Fruit fly (Drosophila melanogaster) whole organism, pupa: ENCODE data around the gene CG9673.

ENCODE experiments used
- CG10348 ChIP-seq: fragments of 200-800 bp; sonication (Bioruptor generic); IDR thresholded peaks from 2 replicates; pipeline ENCODE4 v1.3.6; 2022; ENCODE audit warnings: missing biosample characterization, missing genetic modification characterization
- CG13204 ChIP-seq: fragments of 200-800 bp; sonication (Bioruptor generic); optimal IDR thresholded peaks from 2 replicates; lab custom pipeline; 2018; ENCODE audit warnings: missing biosample characterization, mild to moderate bottlenecking, missing genetic modification characterization, moderate library complexity
- CG15710 ChIP-seq: fragments of 200-800 bp; sonication (Bioruptor generic); optimal IDR thresholded peaks from 2 replicates; lab custom pipeline; 2018; ENCODE audit warnings: missing biosample characterization, mild to moderate bottlenecking, missing genetic modification characterization, moderate library complexity
- CG17806 ChIP-seq: fragments of 200-800 bp; sonication (Bioruptor generic); optimal IDR thresholded peaks from 2 replicates; lab custom pipeline; 2018; ENCODE audit warnings: missing biosample characterization, mild to moderate bottlenecking, missing genetic modification characterization, moderate library complexity
- CG32121 ChIP-seq: fragments of 200-800 bp; sonication (Bioruptor generic); IDR thresholded peaks from 2 replicates; pipeline ENCODE4 v1.3.6; 2022; ENCODE audit warnings: missing biosample characterization, missing genetic modification characterization
- CG34367 ChIP-seq: fragments of 200-800 bp; sonication (Bioruptor generic); optimal IDR thresholded peaks from 2 replicates; lab custom pipeline; 2018; ENCODE audit warnings: missing biosample characterization, mild to moderate bottlenecking, missing genetic modification characterization
- CG8159 ChIP-seq: fragments of 200-800 bp; sonication (Bioruptor generic); optimal IDR thresholded peaks from 3 replicates; lab custom pipeline; 2018; ENCODE audit warnings: missing biosample characterization, mild to moderate bottlenecking, missing genetic modification characterization, moderate library complexity
- CG8301 ChIP-seq: fragments of 200-800 bp; sonication (Bioruptor generic); optimal IDR thresholded peaks from 2 replicates; lab custom pipeline; 2018; ENCODE audit warnings: missing biosample characterization, mild to moderate bottlenecking, missing genetic modification characterization
- CG9948 ChIP-seq: fragments of 200-800 bp; sonication (Bioruptor generic); optimal IDR thresholded peaks from 2 replicates; lab custom pipeline; 2018; ENCODE audit warnings: missing biosample characterization, mild to moderate bottlenecking, missing genetic modification characterization, moderate library complexity
- D1 ChIP-seq: fragments of 200-800 bp; sonication (Bioruptor generic); optimal IDR thresholded peaks from 2 replicates; lab custom pipeline; 2018; ENCODE audit warnings: missing biosample characterization, mild to moderate bottlenecking, missing genetic modification characterization, moderate library complexity
- EcR ChIP-seq: fragments of 200-800 bp; sonication (Bioruptor generic); optimal IDR thresholded peaks from 3 replicates; lab custom pipeline; 2019; ENCODE audit warnings: missing biosample characterization, missing genetic modification characterization, mild to moderate bottlenecking, moderate library complexity, missing genetic modification reagents
- Ets98B ChIP-seq: fragments of 200-800 bp; sonication (Bioruptor generic); IDR thresholded peaks from 2 replicates; pipeline ENCODE4 v1.3.6; 2022; ENCODE audit warnings: missing biosample characterization, missing genetic modification characterization
- Pif1A ChIP-seq: fragments of 200-800 bp; sonication (Bioruptor generic); optimal IDR thresholded peaks from 3 replicates; lab custom pipeline; 2016; ENCODE audit warnings: missing biosample characterization, missing genetic modification characterization
- Pif1B ChIP-seq: fragments of 200-800 bp; sonication (Bioruptor generic); optimal IDR thresholded peaks from 3 replicates; lab custom pipeline; 2016; ENCODE audit warnings: missing biosample characterization, missing genetic modification characterization
- Snoo ChIP-seq: fragments of 200-800 bp; sonication (Bioruptor generic); optimal IDR thresholded peaks from 3 replicates; lab custom pipeline; 2017; ENCODE audit warnings: missing biosample characterization, mild to moderate bottlenecking, missing genetic modification characterization, inconsistent platforms
- fd96Ca ChIP-seq: fragments of 200-800 bp; sonication (Bioruptor generic); IDR thresholded peaks from 3 replicates; pipeline ENCODE4 v1.3.6; 2022; ENCODE audit warnings: missing biosample characterization, missing genetic modification characterization
- gl ChIP-seq: fragments of 200-800 bp; sonication (Bioruptor generic); optimal IDR thresholded peaks from 2 replicates; lab custom pipeline; 2018; ENCODE audit warnings: missing biosample characterization, mild to moderate bottlenecking, missing genetic modification characterization

CG9673 gene

DNA sequence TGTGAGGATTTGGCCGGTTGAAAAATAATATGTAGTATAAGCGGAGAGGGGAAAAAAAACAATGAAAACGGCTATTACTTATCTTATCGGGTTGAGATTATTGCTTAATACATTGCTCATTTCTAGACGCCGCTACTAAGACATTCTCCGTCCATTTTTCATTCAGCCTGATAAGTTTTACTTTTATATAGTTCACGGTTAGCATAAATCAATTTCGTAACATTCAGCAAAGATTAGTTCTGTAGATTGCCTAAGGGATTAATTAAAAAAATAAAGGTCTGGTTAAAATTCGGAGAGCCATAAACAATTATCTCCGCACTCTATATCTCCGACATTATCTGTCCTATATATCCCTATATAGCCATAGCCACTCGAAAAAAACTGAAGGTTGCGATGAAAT lies 43.8 kb upstream of the CG9673 start:
- TF ChIP-seq CG8301 (tag; lab: Kevin White, UChicago), result no peak
- TF ChIP-seq EcR (GFP tag; lab: Kevin White, UChicago), result peak; percentile 11

DNA sequence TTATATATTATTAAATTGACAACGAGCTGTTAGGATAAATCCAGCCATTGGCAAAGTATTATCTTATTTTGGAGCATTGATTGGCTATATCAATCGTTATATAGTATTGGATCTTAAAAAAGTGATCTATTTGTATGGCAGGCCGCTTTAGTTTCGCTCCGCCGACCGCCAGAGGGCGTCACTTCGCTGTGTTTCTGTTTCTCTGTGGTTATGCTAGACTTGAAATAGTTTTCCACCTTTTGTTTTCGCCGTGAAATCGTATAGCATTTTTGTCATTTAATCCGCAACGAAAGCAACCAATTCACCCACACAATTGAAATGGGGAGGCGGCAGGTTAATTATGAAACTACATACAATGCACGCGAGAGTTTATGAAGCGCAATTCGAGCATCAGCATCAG lies 43.1 kb upstream of the CG9673 start:
- TF ChIP-seq CG10348 (GFP tag; lab: Robert Waterston, UW) (no peak), Ets98B (GFP tag; lab: Robert Waterston, UW) (no peak), CG32121 (GFP tag; lab: Robert Waterston, UW) (no peak), CG8159 (tag; lab: Kevin White, UChicago) (no peak), D1 (tag; lab: Kevin White, UChicago) (no peak), fd96Ca (GFP tag; lab: Robert Waterston, UW) (no peak), gl (tag; lab: Kevin White, UChicago) (no peak), CG8301 (tag; lab: Kevin White, UChicago) (no peak), CG17806 (tag; lab: Kevin White, UChicago) (no peak)

DNA sequence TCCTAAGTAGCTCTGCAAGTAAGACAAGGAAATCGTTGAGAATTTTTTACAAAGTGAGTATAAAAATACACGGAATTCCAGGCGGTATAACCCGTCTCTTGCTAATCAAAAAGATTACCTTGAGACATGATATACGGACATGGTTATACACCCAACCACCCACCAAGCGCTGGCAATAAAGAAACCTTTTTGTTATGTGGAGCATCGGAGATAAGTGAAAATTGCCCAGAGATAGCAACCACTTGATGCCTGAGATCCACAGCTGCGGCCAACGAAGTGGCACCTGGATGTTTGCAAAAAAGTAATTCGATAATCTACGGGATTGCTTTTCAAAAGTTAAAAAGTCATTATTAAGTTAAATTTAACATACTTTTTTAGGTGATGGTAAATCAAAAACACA lies 42.3 kb upstream of the CG9673 start:
- TF ChIP-seq EcR (GFP tag; lab: Kevin White, UChicago) (no peak), CG8159 (tag; lab: Kevin White, UChicago) (no peak), CG15710 (tag; lab: Kevin White, UChicago) (no peak), CG13204 (GFP tag; lab: Kevin White, UChicago) (no peak), Pif1B (no peak)

DNA sequence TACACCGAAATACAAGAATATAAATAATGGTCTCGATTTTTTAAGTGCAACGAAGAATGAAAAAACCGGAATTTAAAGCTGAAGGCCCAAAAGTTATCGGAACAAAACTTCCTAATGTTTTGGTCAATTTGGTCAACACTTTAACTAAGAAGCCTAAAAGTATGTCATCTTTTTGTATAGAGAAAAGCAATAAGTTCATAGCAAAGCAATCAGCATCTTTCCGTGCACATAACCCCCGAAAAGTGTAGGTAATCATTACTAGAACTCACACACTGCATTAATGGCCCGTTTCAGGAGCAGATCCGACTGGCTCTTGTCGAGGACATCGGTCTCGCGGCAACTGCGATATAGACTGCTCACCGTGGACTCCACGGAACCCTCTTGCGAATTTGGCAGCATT lies 40.7 kb upstream of the CG9673 start:
- TF ChIP-seq EcR (GFP tag; lab: Kevin White, UChicago), result no peak
- no peak for TF ChIP-seq Pif1B
- no peak for TF ChIP-seq Snoo (tag; lab: Kevin White, UChicago)
- TF ChIP-seq CG9948 (tag; lab: Kevin White, UChicago), result no peak
- TF ChIP-seq CG34367 (tag; lab: Kevin White, UChicago), result no peak

DNA sequence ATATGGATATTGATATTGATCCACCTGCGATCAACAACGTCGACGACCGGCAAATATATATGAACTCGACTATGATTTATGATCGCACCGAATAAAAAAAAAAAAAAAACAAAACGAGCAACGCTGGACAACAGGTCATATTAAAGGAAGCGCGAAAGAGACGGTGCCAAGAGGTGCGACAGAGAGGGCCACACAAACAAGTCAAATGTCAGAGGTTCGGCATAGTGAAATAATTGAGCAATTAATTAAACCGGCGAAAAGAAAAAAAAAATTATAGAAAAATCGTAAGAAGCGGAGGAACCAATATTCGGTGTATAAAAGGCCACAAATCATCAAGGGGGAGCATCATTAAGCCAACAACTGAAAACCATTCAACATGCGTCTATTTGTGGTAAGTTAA lies 38.9 kb upstream of the CG9673 start, which contains the start of gene Twdlalpha:
Twdlalpha (plus strand) TSS at position 301 of the 400 bp plus-strand sequence.
- no peak for TF ChIP-seq CG32121 (GFP tag; lab: Robert Waterston, UW)
- no peak for TF ChIP-seq Ets98B (GFP tag; lab: Robert Waterston, UW)
- TF ChIP-seq, all 21 proteins: peak for 0

DNA sequence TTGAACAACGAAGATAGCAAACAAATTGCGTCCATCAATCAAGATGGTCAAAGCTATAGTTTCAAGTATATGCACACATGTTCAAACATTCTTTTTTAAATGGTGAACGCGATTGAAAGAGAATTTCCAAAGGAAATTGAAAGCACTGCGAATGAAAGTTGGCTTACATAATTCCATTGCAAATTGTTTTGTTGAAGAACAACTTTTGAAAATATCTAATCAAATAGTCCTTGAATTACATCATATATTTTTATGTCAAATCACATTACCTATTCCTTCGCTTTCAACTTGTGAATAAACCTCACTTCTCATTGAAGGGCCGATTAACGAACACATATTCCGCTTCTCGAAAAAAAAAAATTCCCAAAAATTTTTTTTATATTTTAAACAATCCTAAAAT lies 36.9 kb upstream of the CG9673 start, which contains the start of gene CG32568:
CG32568 (plus strand) TSS at position 301 of the 400 bp plus-strand sequence.
- no peak for TF ChIP-seq CG9948 (tag; lab: Kevin White, UChicago)
- TF ChIP-seq Ets98B (GFP tag; lab: Robert Waterston, UW), result no peak
- TF ChIP-seq Pif1B, result no peak
- no peak for TF ChIP-seq CG8159 (tag; lab: Kevin White, UChicago)
- no peak for TF ChIP-seq CG13204 (GFP tag; lab: Kevin White, UChicago)
- TF ChIP-seq Pif1A, result no peak
- TF ChIP-seq gl (tag; lab: Kevin White, UChicago), result no peak
- TF ChIP-seq CG15710 (tag; lab: Kevin White, UChicago), result no peak

DNA sequence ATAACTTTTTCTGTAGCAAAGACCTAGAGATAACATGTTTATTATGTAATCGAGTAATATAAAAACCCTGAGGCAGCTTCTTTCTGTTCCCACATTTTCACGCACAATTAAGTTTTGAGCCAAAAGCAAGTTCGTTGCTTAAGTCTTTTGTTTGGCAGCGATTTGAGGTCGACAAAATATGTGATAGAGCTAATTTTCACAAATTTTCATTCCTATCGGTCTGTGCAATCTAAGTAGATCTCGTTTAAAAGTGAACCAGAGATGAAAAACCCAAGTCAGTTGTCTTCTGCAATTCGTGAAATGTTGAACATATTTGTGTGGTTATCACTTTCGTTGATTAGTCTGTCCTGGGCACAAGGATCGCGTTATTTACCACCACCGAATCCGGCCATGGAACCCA lies 34.2 kb upstream of the CG9673 start, which contains the start of gene TwdlZ:
TwdlZ (plus strand) TSS at position 301 of the 400 bp plus-strand sequence.
- TF ChIP-seq CG13204 (GFP tag; lab: Kevin White, UChicago) (no peak), Ets98B (GFP tag; lab: Robert Waterston, UW) (no peak), Pif1A (no peak), CG10348 (GFP tag; lab: Robert Waterston, UW) (no peak), CG9948 (tag; lab: Kevin White, UChicago) (no peak), CG8301 (tag; lab: Kevin White, UChicago) (no peak), CG32121 (GFP tag; lab: Robert Waterston, UW) (no peak), fd96Ca (GFP tag; lab: Robert Waterston, UW) (no peak), EcR (GFP tag; lab: Kevin White, UChicago) (no peak), CG17806 (tag; lab: Kevin White, UChicago) (no peak), Pif1B (no peak)

DNA sequence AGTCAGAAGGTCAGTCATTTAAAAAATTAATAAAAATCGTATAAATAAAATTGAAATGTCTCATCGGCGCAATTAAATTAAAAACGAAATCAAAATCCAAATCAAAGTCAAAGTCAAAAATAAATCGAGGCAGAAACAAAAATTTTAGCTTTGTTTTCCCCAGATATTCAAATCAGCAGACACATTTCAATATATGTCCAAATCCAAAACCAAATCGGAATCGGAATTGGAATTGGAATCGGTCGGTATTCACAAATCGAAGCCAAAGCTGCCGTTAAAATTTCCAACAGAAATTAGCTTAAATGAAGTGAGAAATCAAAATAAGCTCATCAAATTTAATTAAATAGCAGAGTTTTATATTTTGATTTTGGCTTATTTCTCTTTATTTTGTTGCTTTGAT lies 32.5 kb upstream of the CG9673 start:
- no peak for TF ChIP-seq EcR (GFP tag; lab: Kevin White, UChicago)
- no peak for TF ChIP-seq CG34367 (tag; lab: Kevin White, UChicago)
- TF ChIP-seq Ets98B (GFP tag; lab: Robert Waterston, UW), result no peak

DNA sequence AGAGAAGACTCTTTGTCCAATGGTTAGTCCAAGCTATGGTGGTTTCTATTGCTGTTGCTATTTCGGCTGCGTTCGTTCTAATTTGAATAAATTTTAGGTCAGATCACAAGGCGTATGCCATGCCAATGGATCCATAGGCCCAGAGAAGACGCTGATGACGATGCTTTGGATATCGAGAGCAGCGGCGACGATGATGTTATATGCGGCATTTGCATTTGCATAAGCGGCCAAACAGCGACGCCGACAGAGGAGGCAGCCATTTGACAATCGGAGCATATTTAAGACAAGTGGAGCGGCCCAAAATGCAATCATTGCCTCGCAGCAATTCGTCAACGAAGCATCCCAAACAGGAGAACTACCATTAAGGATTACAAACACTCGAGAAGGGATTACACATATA lies 31.0 kb upstream of the CG9673 start, which contains the start of gene TwdlY:
TwdlY (plus strand) TSS at position 301 of the 400 bp plus-strand sequence.
- no peak for TF ChIP-seq CG32121 (GFP tag; lab: Robert Waterston, UW)
